Worm (Caenorhabditis elegans) whole organism, L4 larva: Measurements from ENCODE around the gene gcst-1.

Experiments used
- D1046.2 ChIP-seq: fragments of 200-800 bp; sonication (Bioruptor generic); IDR thresholded peaks from 2 replicates; pipeline ENCODE4 v1.3.6; 2022; ENCODE audit warnings: missing genetic modification characterization, missing compliant biosample characterization
- F49E8.2 ChIP-seq: sonication (generic microtip); optimal IDR thresholded peaks from 2 replicates; lab custom pipeline; 2016; ENCODE audit warnings: missing compliant biosample characterization, mild to moderate bottlenecking, missing genetic modification characterization, borderline replicate concordance
- R02D3.7 ChIP-seq: fragments of 150-350 bp; sonication (generic microtip); optimal IDR thresholded peaks from 3 replicates; lab custom pipeline; 2014; ENCODE audit warnings: missing biosample characterization, missing genetic modification characterization
- Y105C5A.15 ChIP-seq: fragments of 200-800 bp; sonication (Bioruptor generic); IDR thresholded peaks from 2 replicates; pipeline ENCODE4 v1.3.6; 2022; ENCODE audit warnings: missing genetic modification characterization, missing compliant biosample characterization
- Y75B8A.6 ChIP-seq: fragments of 200-800 bp; sonication (Bioruptor generic); IDR thresholded peaks from 2 replicates; pipeline ENCODE4 v1.3.6; 2022; ENCODE audit warnings: missing genetic modification reagents, missing genetic modification characterization, missing compliant biosample characterization
- aly-2 ChIP-seq: sonication (generic microtip); optimal IDR thresholded peaks from 2 replicates; lab custom pipeline; 2018; ENCODE audit warnings: missing biosample characterization, missing genetic modification characterization
- ama-1 ChIP-seq: fragments of 150-350 bp; optimal IDR thresholded peaks from 2 replicates; lab custom pipeline; 2014; ENCODE audit warnings: inconsistent platforms, mixed read lengths
- attf-4 ChIP-seq: sonication (generic microtip); optimal IDR thresholded peaks from 3 replicates; lab custom pipeline; 2017; ENCODE audit warnings: missing biosample characterization, missing genetic modification characterization
- ceh-28 ChIP-seq: fragments of 150-350 bp; optimal IDR thresholded peaks from 2 replicates; lab custom pipeline; 2014; ENCODE audit warnings: missing biosample characterization, missing genetic modification reagents, missing genetic modification characterization
- ceh-32 ChIP-seq: sonication (generic microtip); optimal IDR thresholded peaks from 2 replicates; lab custom pipeline; 2016; ENCODE audit warnings: mild to moderate bottlenecking, missing genetic modification characterization, missing compliant biosample characterization; ENCODE audit not compliant: poor library complexity
- ceh-44 ChIP-seq: fragments of 200-800 bp; sonication (Bioruptor generic); IDR thresholded peaks from 2 replicates; pipeline ENCODE4 v1.3.6; 2022; ENCODE audit warnings: missing genetic modification reagents, missing genetic modification characterization, missing compliant biosample characterization
- ceh-82 ChIP-seq: sonication (generic microtip); optimal IDR thresholded peaks from 2 replicates; lab custom pipeline; 2017; ENCODE audit warnings: missing biosample characterization, missing genetic modification characterization
- ces-1 ChIP-seq: fragments of 150-350 bp; sonication (generic microtip); optimal IDR thresholded peaks from 4 replicates; lab custom pipeline; 2014; ENCODE audit warnings: missing biosample characterization, missing genetic modification reagents, missing genetic modification characterization
- daf-12 ChIP-seq: fragments of 150-350 bp; optimal IDR thresholded peaks from 2 replicates; lab custom pipeline; 2014; ENCODE audit warnings: missing biosample characterization, missing genetic modification reagents, missing genetic modification characterization
- daf-19 ChIP-seq: fragments of 200-800 bp; sonication (Bioruptor generic); conservative IDR thresholded peaks from 2 replicates; pipeline ENCODE4 v1.3.6; 2022; ENCODE audit warnings: missing genetic modification characterization, missing compliant biosample characterization
- dmd-6 ChIP-seq: fragments of 200-800 bp; sonication (Bioruptor generic); IDR thresholded peaks from 2 replicates; pipeline ENCODE4 v1.3.6; 2022; ENCODE audit warnings: missing genetic modification reagents, missing genetic modification characterization, missing compliant biosample characterization
- dve-1 ChIP-seq: sonication (generic microtip); optimal IDR thresholded peaks from 2 replicates; lab custom pipeline; 2017; ENCODE audit warnings: antibody characterized with exemption, mild to moderate bottlenecking, missing genetic modification characterization, missing compliant biosample characterization; ENCODE audit not compliant: insufficient read depth
- egl-43 ChIP-seq: fragments of 200-800 bp; sonication (Bioruptor generic); IDR thresholded peaks from 2 replicates; pipeline ENCODE4 v1.3.6; 2022; ENCODE audit warnings: missing genetic modification reagents, missing genetic modification characterization, missing compliant biosample characterization
- fos-1 ChIP-seq: fragments of 150-350 bp; optimal IDR thresholded peaks from 2 replicates; lab custom pipeline; 2014; ENCODE audit warnings: missing biosample characterization, missing genetic modification characterization
- gei-8 ChIP-seq: fragments of 200-800 bp; sonication (Bioruptor generic); optimal IDR thresholded peaks from 2 replicates; lab custom pipeline; 2018; ENCODE audit warnings: mild to moderate bottlenecking, missing genetic modification characterization, missing compliant biosample characterization
- hif-1 ChIP-seq, 2 experiments: sonication (generic microtip); optimal IDR thresholded peaks; 2 replicates each; lab custom pipeline; 2016 to 2017; ENCODE audit warnings: missing compliant biosample characterization in 2 of 2, missing genetic modification characterization in 2 of 2, missing genetic modification reagents in 2 of 2, missing genotype in 2 of 2, mild to moderate bottlenecking in 1 of 2
- hlh-30 ChIP-seq: sonication (generic microtip); optimal IDR thresholded peaks from 2 replicates; lab custom pipeline; 2017; ENCODE audit warnings: antibody characterized with exemption, mild to moderate bottlenecking, missing genetic modification characterization, missing compliant biosample characterization; ENCODE audit not compliant: insufficient read depth
- hmg-1.1 ChIP-seq: fragments of 200-800 bp; sonication (Bioruptor generic); IDR thresholded peaks from 2 replicates; pipeline ENCODE4 v1.3.6; 2022; ENCODE audit warnings: missing genetic modification reagents, missing genetic modification characterization, missing compliant biosample characterization
- lim-7 ChIP-seq: fragments of 200-800 bp; sonication (Bioruptor generic); IDR thresholded peaks from 2 replicates; pipeline ENCODE4 v1.3.6; 2022; ENCODE audit warnings: missing genetic modification characterization, missing compliant biosample characterization
- lin-1 ChIP-seq: fragments of 200-800 bp; sonication (Bioruptor generic); IDR thresholded peaks from 2 replicates; pipeline ENCODE4 v1.3.6; 2022; ENCODE audit warnings: missing genetic modification reagents, missing genetic modification characterization, missing compliant biosample characterization
- lin-15B ChIP-seq: fragments of 150-350 bp; sonication (generic microtip); optimal IDR thresholded peaks from 3 replicates; lab custom pipeline; 2014; ENCODE audit warnings: missing biosample characterization, missing genetic modification characterization
- lin-29 ChIP-seq: fragments of 200-800 bp; sonication (Bioruptor generic); IDR thresholded peaks from 2 replicates; pipeline ENCODE4 v1.3.6; 2022; ENCODE audit warnings: missing genetic modification reagents, missing genetic modification characterization, missing compliant biosample characterization
- lin-38 ChIP-seq: fragments of 200-800 bp; sonication (Bioruptor generic); IDR thresholded peaks from 2 replicates; pipeline ENCODE4 v1.3.6; 2022; ENCODE audit warnings: missing genetic modification reagents, missing genetic modification characterization, missing compliant biosample characterization
- madf-5 ChIP-seq, 2 experiments: fragments of 200-800 bp; sonication (Bioruptor generic); IDR thresholded peaks; 2 replicates each; pipeline ENCODE4 v1.3.6; 2022; ENCODE audit warnings: missing compliant biosample characterization in 2 of 2, missing genetic modification characterization in 2 of 2
- mdl-1 ChIP-seq, 2 experiments: fragments of 150-350 bp in 1 of 2; sonication (generic microtip) in 1 of 2; optimal IDR thresholded peaks; 2 replicates each; lab custom pipeline; 2014 to 2017; ENCODE audit warnings: missing biosample characterization in 2 of 2, missing genetic modification characterization in 2 of 2
- mdt-29 ChIP-seq: fragments of 200-800 bp; sonication (Bioruptor generic); IDR thresholded peaks from 2 replicates; pipeline ENCODE4 v1.3.6; 2022; ENCODE audit warnings: missing genetic modification reagents, missing genetic modification characterization, missing compliant biosample characterization
- mes-2 ChIP-seq: sonication (generic microtip); optimal IDR thresholded peaks from 2 replicates; lab custom pipeline; 2016; ENCODE audit warnings: missing genotype, mild to moderate bottlenecking, missing genetic modification characterization, missing compliant biosample characterization; ENCODE audit not compliant: poor library complexity, severe bottlenecking
- mxl-3 ChIP-seq: fragments of 200-800 bp; sonication (Bioruptor generic); optimal IDR thresholded peaks from 2 replicates; lab custom pipeline; 2018; ENCODE audit warnings: mild to moderate bottlenecking, missing genetic modification characterization, missing compliant biosample characterization
- nhr-10 ChIP-seq: fragments of 150-350 bp; optimal IDR thresholded peaks from 2 replicates; lab custom pipeline; 2014; ENCODE audit warnings: missing biosample characterization, missing genetic modification characterization
- nhr-11 ChIP-seq: fragments of 150-350 bp; optimal IDR thresholded peaks from 2 replicates; lab custom pipeline; 2014; ENCODE audit warnings: missing biosample characterization, missing genetic modification characterization
- nhr-25 ChIP-seq: sonication (generic microtip); optimal IDR thresholded peaks from 2 replicates; lab custom pipeline; 2017; ENCODE audit warnings: missing genetic modification characterization, mild to moderate bottlenecking, missing compliant biosample characterization, antibody characterized with exemption, moderate library complexity, borderline replicate concordance; ENCODE audit not compliant: insufficient read depth
- nhr-42 ChIP-seq: fragments of 200-800 bp; sonication (Bioruptor generic); IDR thresholded peaks from 2 replicates; pipeline ENCODE4 v1.3.6; 2022; ENCODE audit warnings: missing genetic modification characterization, missing compliant biosample characterization
- nhr-77 ChIP-seq: fragments of 150-350 bp; optimal IDR thresholded peaks from 2 replicates; lab custom pipeline; 2014; ENCODE audit warnings: missing biosample characterization, missing genetic modification characterization
- php-3 ChIP-seq: fragments of 200-800 bp; sonication (Bioruptor generic); IDR thresholded peaks from 2 replicates; pipeline ENCODE4 v1.3.6; 2022; ENCODE audit warnings: missing genetic modification reagents, missing genetic modification characterization, missing compliant biosample characterization
- sdz-12 ChIP-seq: fragments of 200-800 bp; sonication (Bioruptor generic); optimal IDR thresholded peaks from 2 replicates; lab custom pipeline; 2018; ENCODE audit warnings: mild to moderate bottlenecking, missing genetic modification characterization, missing compliant biosample characterization
- set-16 ChIP-seq: fragments of 200-800 bp; sonication (Bioruptor generic); IDR thresholded peaks from 2 replicates; pipeline ENCODE4 v1.3.6; 2022; ENCODE audit warnings: missing genetic modification reagents, missing genetic modification characterization, missing compliant biosample characterization
- skn-1 ChIP-seq: fragments of 150-350 bp; optimal IDR thresholded peaks from 2 replicates; lab custom pipeline; 2014; ENCODE audit warnings: missing biosample characterization, missing genetic modification characterization
- snpc-1.2 ChIP-seq: fragments of 200-800 bp; sonication (Bioruptor generic); IDR thresholded peaks from 2 replicates; pipeline ENCODE4 v1.3.6; 2022; ENCODE audit warnings: missing genetic modification reagents, missing genetic modification characterization, missing compliant biosample characterization
- snpc-4 ChIP-seq: fragments of 150-350 bp; optimal IDR thresholded peaks from 2 replicates; lab custom pipeline; 2014; ENCODE audit warnings: missing biosample characterization, missing genetic modification characterization
- spr-1 ChIP-seq: sonication (generic microtip); optimal IDR thresholded peaks from 2 replicates; lab custom pipeline; 2016; ENCODE audit warnings: mild to moderate bottlenecking, missing genetic modification characterization, missing compliant biosample characterization
- tra-1 ChIP-seq: fragments of 200-800 bp; sonication (Bioruptor generic); IDR thresholded peaks from 2 replicates; pipeline ENCODE4 v1.3.6; 2022; ENCODE audit warnings: missing genetic modification reagents, missing genetic modification characterization, missing compliant biosample characterization
- vab-7 ChIP-seq: fragments of 200-800 bp; sonication (Bioruptor generic); IDR thresholded peaks from 2 replicates; pipeline ENCODE4 v1.3.6; 2022; ENCODE audit warnings: missing genetic modification reagents, missing genetic modification characterization, missing compliant biosample characterization
- zfp-2 ChIP-seq: sonication (generic microtip); optimal IDR thresholded peaks from 2 replicates; lab custom pipeline; 2016; ENCODE audit warnings: mild to moderate bottlenecking, missing genetic modification characterization, missing compliant biosample characterization
- zip-11 ChIP-seq: fragments of 200-800 bp; sonication (Bioruptor generic); IDR thresholded peaks from 2 replicates; pipeline ENCODE4 v1.3.6; 2022; ENCODE audit warnings: missing genetic modification characterization, missing compliant biosample characterization
- ztf-11 ChIP-seq: fragments of 150-350 bp; optimal IDR thresholded peaks from 2 replicates; lab custom pipeline; 2014; ENCODE audit warnings: missing biosample characterization, missing genetic modification characterization
- ztf-7 ChIP-seq: fragments of 150-350 bp; optimal IDR thresholded peaks from 2 replicates; lab custom pipeline; 2014; ENCODE audit warnings: missing biosample characterization, missing genetic modification characterization

gcst-1 gene

ce11 chrV:5684534-5684933, 28.2 kb upstream of the gcst-1 start, which contains the start of the genes hmgs-1 and F25B4.4 (continued):
- TF ChIP-seq Y75B8A.6 (GFP tag; lab: Robert Waterston, UW) (no peak), hlh-30 (peak; percentile 85), snpc-4 (tag; lab: Kevin White, UChicago) (no peak), lin-38 (peak; percentile 87), mes-2 (tag; lab: Kevin White, UChicago) (peak; percentile 96), nhr-10 (peak; percentile 1), lin-1 (no peak), mdt-29 (GFP tag; lab: Robert Waterston, UW) (no peak), snpc-1.2 (no peak), lim-7 (no peak), tra-1 (GFP tag; lab: Robert Waterston, UW) (peak; percentile 79), ces-1 (GFP tag; lab: Kevin White, UChicago) (peak; percentile 7), madf-5 (GFP tag; IDR thresholded peaks at IDR 0.05; lab: Robert Waterston, UW) (0 out of 4 replicates have a peak, but pooled peaks of 1 of the 2 experiments have one; percentile 27), gei-8 (no peak), daf-19 (no peak), php-3 (GFP tag; lab: Robert Waterston, UW) (0 out of 2 replicates have a peak, but pooled peaks have one; percentile 5), vab-7 (0 out of 2 replicates have a peak, but pooled peaks have one; percentile 41), attf-4 (tag; lab: Kevin White, UChicago) (no peak), sdz-12 (GFP tag; lab: Kevin White, UChicago) (no peak), mdl-1 (tag; optimal IDR thresholded peaks at IDR 0.05; lab: Kevin White, UChicago) (peak in 1 of 2 experiments; percentile 72), hif-1 (tag; optimal IDR thresholded peaks at IDR 0.05; lab: Kevin White, UChicago) (peak in 1 of 2 experiments; percentile 83), hmg-1.1 (peak; percentile 76), zfp-2 (tag; lab: Kevin White, UChicago) (peak; percentile 67), ceh-32 (tag; lab: Kevin White, UChicago) (no peak), mxl-3 (GFP tag; lab: Kevin White, UChicago) (peak; percentile 10), D1046.2 (GFP tag; lab: Robert Waterston, UW) (no peak), nhr-42 (GFP tag; lab: Robert Waterston, UW) (peak; percentile 73; the same call in 1 of the 2 replicates), ceh-82 (tag; lab: Kevin White, UChicago) (no peak), aly-2 (tag; lab: Kevin White, UChicago) (no peak), nhr-25 (tag; lab: Kevin White, UChicago) (peak; percentile 50), dve-1 (tag; lab: Kevin White, UChicago) (peak; percentile 94), F49E8.2 (tag; lab: Kevin White, UChicago) (peak; percentile 12), lin-15B (tag; lab: Kevin White, UChicago) (peak; percentile 26), spr-1 (tag; lab: Kevin White, UChicago) (peak; percentile 48), ztf-7 (no peak), zip-11 (no peak), ztf-11 (no peak), nhr-77 (tag; lab: Kevin White, UChicago) (peak; percentile 93), ceh-28 (tag; lab: Kevin White, UChicago) (no peak), daf-12 (no peak), dmd-6 (GFP tag; lab: Robert Waterston, UW) (peak; percentile 80), lin-29 (no peak), egl-43 (GFP tag; lab: Robert Waterston, UW) (no peak), set-16 (GFP tag; lab: Robert Waterston, UW) (no peak), ceh-44 (0 out of 2 replicates have a peak, but pooled peaks have one; percentile 27), skn-1 (tag; lab: Kevin White, UChicago) (no peak), ama-1 (lab: Kevin White, UChicago) (peak; percentile 62), Y105C5A.15 (GFP tag; lab: Robert Waterston, UW) (no peak), fos-1 (tag; lab: Kevin White, UChicago) (no peak), nhr-11 (peak; percentile 95), R02D3.7 (tag; lab: Kevin White, UChicago) (peak; percentile 99)
